Fruit fly (Drosophila melanogaster) whole organism, wandering third instar larva: Measurements from ENCODE around the gene CG6729.

Experiments used
- Abd-B ChIP-seq: fragments of >200 bp; optimal IDR thresholded peaks from 2 replicates; lab custom pipeline; 2017; ENCODE audit warnings: missing biosample characterization, missing genetic modification characterization
- CG32264 ChIP-seq: fragments of 200-800 bp; sonication (Bioruptor generic); optimal IDR thresholded peaks from 2 replicates; lab custom pipeline; 2016; ENCODE audit warnings: missing biosample characterization, missing genetic modification characterization
- CG9705 ChIP-seq: fragments of 200-800 bp; sonication (Bioruptor generic); optimal IDR thresholded peaks from 2 replicates; lab custom pipeline; 2018; ENCODE audit warnings: missing biosample characterization, mild to moderate bottlenecking, missing genetic modification characterization
- CrebA ChIP-seq: fragments of 200-800 bp; sonication (Bioruptor generic); optimal IDR thresholded peaks from 2 replicates; lab custom pipeline; 2016; ENCODE audit warnings: missing biosample characterization, mild to moderate bottlenecking, missing genetic modification characterization, borderline replicate concordance
- Dfd ChIP-seq: fragments of >200 bp; optimal IDR thresholded peaks from 2 replicates; lab custom pipeline; 2017; ENCODE audit warnings: missing biosample characterization, missing genetic modification characterization
- Dif ChIP-seq: fragments of 200-275, 200-300 bp; sonication (Bioruptor generic); optimal IDR thresholded peaks from 2 replicates; lab custom pipeline; 2018; ENCODE audit warnings: missing biosample characterization, missing genetic modification characterization; ENCODE audit not compliant: partially characterized antibody
- GATAd ChIP-seq: sonication (Bioruptor generic); optimal IDR thresholded peaks from 2 replicates; lab custom pipeline; 2016; ENCODE audit warnings: missing biosample characterization, missing genetic modification characterization
- HLH106 ChIP-seq: fragments of 200-800 bp; optimal IDR thresholded peaks from 3 replicates; lab custom pipeline; 2019; ENCODE audit warnings: missing biosample characterization, mild to moderate bottlenecking, missing genetic modification characterization, moderate library complexity
- Hnf4 ChIP-seq: fragments of 200-800 bp; sonication (Bioruptor generic); optimal IDR thresholded peaks from 2 replicates; lab custom pipeline; 2016; ENCODE audit warnings: missing biosample characterization, mild to moderate bottlenecking, missing genetic modification characterization
- Hr78 ChIP-seq: fragments of >200 bp; optimal IDR thresholded peaks from 2 replicates; lab custom pipeline; 2017; ENCODE audit warnings: missing biosample characterization, missing genetic modification characterization
- Hr83 ChIP-seq: fragments of 200-300 bp; sonication (Bioruptor generic); optimal IDR thresholded peaks from 2 replicates; lab custom pipeline; 2016; ENCODE audit warnings: missing biosample characterization, mild to moderate bottlenecking, missing genetic modification characterization, moderate library complexity; ENCODE audit not compliant: poor library complexity, severe bottlenecking
- Jra ChIP-seq: sonication (Bioruptor generic); optimal IDR thresholded peaks from 2 replicates; lab custom pipeline; 2016; ENCODE audit warnings: missing biosample characterization, missing genetic modification characterization
- Myc ChIP-seq: fragments of >200 bp; optimal IDR thresholded peaks from 2 replicates; lab custom pipeline; 2017
- OdsH ChIP-seq: fragments of 200-800 bp; sonication (Bioruptor generic); optimal IDR thresholded peaks from 2 replicates; lab custom pipeline; 2016; ENCODE audit warnings: missing biosample characterization, mild to moderate bottlenecking, missing genetic modification characterization
- Rel ChIP-seq, 2 experiments: fragments of 200-800 bp; sonication (Bioruptor generic) in 1 of 2; optimal IDR thresholded peaks; 2 replicates in 1 of 2; 3 replicates in 1 of 2; lab custom pipeline; 2016 to 2019; ENCODE audit warnings: mild to moderate bottlenecking in 2 of 2, missing biosample characterization in 2 of 2, missing genetic modification characterization in 2 of 2, moderate library complexity in 1 of 2
- Sp1 ChIP-seq: fragments of 200-800 bp; sonication (Bioruptor generic); optimal IDR thresholded peaks from 3 replicates; lab custom pipeline; 2019; ENCODE audit warnings: missing biosample characterization, mild to moderate bottlenecking, missing genetic modification characterization, moderate library complexity
- Vsx2 ChIP-seq: fragments of 200-300, 225-300 bp; sonication (Bioruptor generic); optimal IDR thresholded peaks from 2 replicates; lab custom pipeline; 2018; ENCODE audit warnings: missing biosample characterization, missing genetic modification characterization; ENCODE audit not compliant: partially characterized antibody
- br ChIP-seq: fragments of 200-800 bp; sonication (Bioruptor generic); optimal IDR thresholded peaks from 2 replicates; lab custom pipeline; 2016; ENCODE audit warnings: missing biosample characterization, missing genetic modification characterization
- brk ChIP-seq: fragments of 200-800 bp; sonication (Bioruptor generic); optimal IDR thresholded peaks from 2 replicates; lab custom pipeline; 2016; ENCODE audit warnings: missing biosample characterization, mild to moderate bottlenecking, missing genetic modification characterization
- dl ChIP-seq, 2 experiments: fragments of 175-275, 200-275 bp in 1 of 2; fragments of 200-275 bp in 1 of 2; sonication (Bioruptor generic); optimal IDR thresholded peaks; lab custom pipeline; 2018; ENCODE audit warnings: mild to moderate bottlenecking in 2 of 2, missing biosample characterization in 2 of 2, missing genetic modification characterization in 2 of 2, moderate library complexity in 2 of 2; ENCODE audit not compliant: partially characterized antibody in 2 of 2, insufficient read depth in 1 of 2
- dmrt93B ChIP-seq: fragments of 200-800 bp; sonication (Bioruptor generic); optimal IDR thresholded peaks from 2 replicates; lab custom pipeline; 2018; ENCODE audit warnings: missing biosample characterization, mild to moderate bottlenecking, missing genetic modification characterization
- dsf ChIP-seq: sonication (Bioruptor generic); optimal IDR thresholded peaks from 2 replicates; lab custom pipeline; 2016; ENCODE audit warnings: missing biosample characterization, missing genetic modification characterization, borderline replicate concordance
- ey ChIP-seq: fragments of 200-800 bp; sonication (Bioruptor generic); optimal IDR thresholded peaks from 2 replicates; lab custom pipeline; 2016; ENCODE audit warnings: missing biosample characterization, missing genetic modification characterization
- foxo ChIP-seq, 2 experiments: fragments of 200-800 bp; sonication (Bioruptor generic); optimal IDR thresholded peaks; 2 replicates in 1 of 2; 3 replicates in 1 of 2; lab custom pipeline; 2016 to 2017; ENCODE audit warnings: missing biosample characterization in 2 of 2, missing genetic modification characterization in 2 of 2
- fru ChIP-seq: fragments of 200-800 bp; sonication (Bioruptor generic); optimal IDR thresholded peaks from 3 replicates; lab custom pipeline; 2016; ENCODE audit warnings: missing biosample characterization, mild to moderate bottlenecking, missing genetic modification characterization
- h ChIP-seq: fragments of 200-800 bp; sonication (Bioruptor generic); optimal IDR thresholded peaks from 3 replicates; lab custom pipeline; 2016; ENCODE audit warnings: missing biosample characterization, mild to moderate bottlenecking, missing genetic modification characterization
- jim ChIP-seq: fragments of 175-275, 200-325 bp; sonication (Bioruptor generic); optimal IDR thresholded peaks from 2 replicates; lab custom pipeline; 2016; ENCODE audit warnings: missing biosample characterization, mild to moderate bottlenecking, missing genetic modification characterization
- lola ChIP-seq: fragments of >200 bp; optimal IDR thresholded peaks from 2 replicates; lab custom pipeline; 2017; ENCODE audit warnings: missing biosample characterization, missing genetic modification characterization
- pan ChIP-seq: fragments of >200 bp; optimal IDR thresholded peaks from 2 replicates; lab custom pipeline; 2017
- psq ChIP-seq: fragments of 200-800 bp; sonication (Bioruptor generic); optimal IDR thresholded peaks from 3 replicates; lab custom pipeline; 2017; ENCODE audit warnings: missing biosample characterization, mild to moderate bottlenecking, missing genetic modification characterization, moderate library complexity
- rgr ChIP-seq: fragments of 200-800 bp; sonication (Bioruptor generic); optimal IDR thresholded peaks from 3 replicates; lab custom pipeline; 2016; ENCODE audit warnings: missing biosample characterization, mild to moderate bottlenecking, missing genetic modification characterization
- sage ChIP-seq: fragments of 200-800 bp; sonication (Bioruptor generic); optimal IDR thresholded peaks from 2 replicates; lab custom pipeline; 2016; ENCODE audit warnings: missing biosample characterization, mild to moderate bottlenecking, missing genetic modification characterization
- sv ChIP-seq: fragments of 200-800 bp; sonication (Bioruptor generic); optimal IDR thresholded peaks from 3 replicates; lab custom pipeline; 2016; ENCODE audit warnings: missing biosample characterization, missing genetic modification characterization
- tai ChIP-seq: sonication (Bioruptor generic); optimal IDR thresholded peaks from 2 replicates; lab custom pipeline; 2016; ENCODE audit warnings: missing biosample characterization, missing genetic modification characterization
- woc ChIP-seq: sonication (Bioruptor generic); optimal IDR thresholded peaks from 2 replicates; lab custom pipeline; 2016; ENCODE audit warnings: missing biosample characterization, mild to moderate bottlenecking, missing genetic modification characterization

Gene CG6729

DNA sequence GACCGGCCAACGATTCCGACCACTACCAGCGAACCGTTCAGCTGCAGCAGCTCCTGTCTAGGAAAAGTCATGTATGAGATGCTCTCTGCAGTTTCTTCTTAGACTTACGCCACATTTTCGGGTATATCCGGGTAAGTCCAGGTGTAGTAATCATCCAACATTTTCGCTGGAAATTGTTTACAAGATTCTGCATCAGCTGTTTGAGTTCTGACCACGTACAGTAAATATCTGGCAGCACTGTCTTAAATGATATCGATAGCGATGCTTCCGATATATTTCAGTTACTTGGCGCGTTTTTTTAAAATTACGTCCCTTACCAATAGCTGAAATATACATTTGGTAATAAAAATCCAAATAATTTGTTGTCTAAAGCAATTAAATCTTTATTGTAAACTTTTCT, at the start of gene CG6729:
Gene CG6729 (minus strand): TSS at position 222 of the 400 bp plus-strand sequence.
- no peak for TF ChIP-seq Hr78 (GFP tag; lab: Kevin White, UChicago)
- no peak for TF ChIP-seq br (GFP tag; lab: Kevin White, UChicago)
- no peak for TF ChIP-seq GATAd (GFP tag; lab: Kevin White, UChicago)
- no peak for TF ChIP-seq ey

DNA sequence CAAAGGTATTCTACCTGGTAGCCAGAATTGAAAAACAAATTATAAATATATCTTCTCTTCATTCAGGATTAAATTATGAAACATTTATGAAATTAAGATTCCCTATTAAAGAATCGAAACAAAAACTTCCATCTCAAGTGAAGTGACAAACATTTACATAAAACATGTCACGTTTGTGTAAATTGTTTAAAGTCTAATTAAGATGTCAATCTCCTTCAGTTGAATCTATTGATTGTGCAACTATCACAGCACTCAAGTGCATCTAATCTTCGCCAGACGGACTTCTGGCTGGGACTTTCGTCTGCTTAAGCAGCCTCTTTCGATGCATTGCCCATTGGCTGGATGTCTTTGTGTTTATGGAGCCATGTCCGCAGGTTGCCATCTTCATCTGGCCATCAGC, 48.3 kb upstream of the CG6729 start:
- TF ChIP-seq GATAd (GFP tag; lab: Kevin White, UChicago) (no peak), pan (no peak), dsf (GFP tag; lab: Kevin White, UChicago) (no peak), CrebA (GFP tag; lab: Kevin White, UChicago) (no peak), Myc (lab: Kevin White, UChicago) (no peak), Abd-B (GFP tag; lab: Kevin White, UChicago) (no peak), foxo (GFP tag; optimal IDR thresholded peaks at IDR 0.05; lab: Kevin White, UChicago) (no peak), Dfd (GFP tag; lab: Kevin White, UChicago) (no peak), Dif (GFP tag; lab: Kevin White, UChicago) (no peak), jim (GFP tag; lab: Kevin White, UChicago) (no peak), rgr (no peak), Hnf4 (GFP tag; lab: Kevin White, UChicago) (no peak), brk (no peak), dl (GFP tag; optimal IDR thresholded peaks at IDR 0.05; lab: Kevin White, UChicago; ENCODE audit: insufficient read depth in 1 of 2, partially characterized antibody in 2 of 2) (no peak), dmrt93B (GFP tag; lab: Kevin White, UChicago) (no peak)
- TF ChIP-seq, all 38 proteins: peak for 0

DNA sequence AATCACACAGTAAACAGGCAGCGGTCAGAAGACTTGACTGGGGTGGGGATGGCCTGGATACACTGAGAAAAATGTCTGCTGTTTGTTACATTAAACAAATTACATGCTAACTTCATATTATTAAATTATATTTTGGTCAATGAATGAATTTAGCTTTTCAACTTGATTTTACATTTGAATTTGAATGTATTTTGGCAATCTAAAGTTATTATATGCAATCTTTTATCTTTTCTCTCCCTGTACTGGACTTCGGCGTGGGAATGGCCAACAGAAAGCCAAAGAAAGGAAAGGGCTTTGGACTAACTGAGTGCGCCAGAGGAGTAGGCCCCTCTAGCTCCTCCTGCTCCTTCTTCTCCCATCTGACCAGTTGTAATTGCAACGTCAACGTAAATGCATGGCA, 47.6 kb upstream of the CG6729 start:
- TF ChIP-seq CG9705 = peak; percentile 31
- TF ChIP-seq dmrt93B (GFP tag; lab: Kevin White, UChicago) = peak; percentile 6
- no peak for TF ChIP-seq dsf (GFP tag; lab: Kevin White, UChicago)
- peak; percentile 20 for TF ChIP-seq br (GFP tag; lab: Kevin White, UChicago)
- TF ChIP-seq Hnf4 (GFP tag; lab: Kevin White, UChicago) = peak; percentile 35
- TF ChIP-seq Sp1 (GFP tag; lab: Kevin White, UChicago) = peak; percentile 68
- peak; percentile 20 for TF ChIP-seq OdsH (GFP tag; lab: Kevin White, UChicago)
- no peak for TF ChIP-seq Myc (lab: Kevin White, UChicago)
- no peak for TF ChIP-seq Jra (GFP tag; lab: Kevin White, UChicago)
- TF ChIP-seq fru (GFP tag; lab: Kevin White, UChicago) = peak; percentile 90
- peak; percentile 18 for TF ChIP-seq CrebA (GFP tag; lab: Kevin White, UChicago)
- no peak for TF ChIP-seq GATAd (GFP tag; lab: Kevin White, UChicago)
- TF ChIP-seq HLH106 = peak; percentile 62
- TF ChIP-seq Dif (GFP tag; lab: Kevin White, UChicago) = no peak
- TF ChIP-seq sv (GFP tag; lab: Kevin White, UChicago) = no peak
- peak; percentile 39 for TF ChIP-seq ey
- TF ChIP-seq Vsx2 (GFP tag; lab: Kevin White, UChicago) = no peak
- TF ChIP-seq Hr83 = no peak
- TF ChIP-seq lola (GFP tag; lab: Kevin White, UChicago) = no peak
- peak; percentile 65 for TF ChIP-seq woc (GFP tag; lab: Kevin White, UChicago)
- TF ChIP-seq tai (GFP tag; lab: Kevin White, UChicago) = no peak
- peak; percentile 39 for TF ChIP-seq psq (GFP tag; lab: Kevin White, UChicago)
- peak; percentile 49 for TF ChIP-seq h (GFP tag; lab: Kevin White, UChicago)
- peak; percentile 9 for TF ChIP-seq rgr
- no peak for TF ChIP-seq jim (GFP tag; lab: Kevin White, UChicago)
- no peak for TF ChIP-seq CG32264
- TF ChIP-seq sage (GFP tag; lab: Kevin White, UChicago) = no peak
- no peak for TF ChIP-seq dl (GFP tag; optimal IDR thresholded peaks at IDR 0.05; lab: Kevin White, UChicago; ENCODE audit: insufficient read depth in 1 of 2, partially characterized antibody in 2 of 2)
- TF ChIP-seq Hr78 (GFP tag; lab: Kevin White, UChicago) = no peak
- peak in 1 of 2 experiments; percentile 72 for TF ChIP-seq foxo (GFP tag; optimal IDR thresholded peaks at IDR 0.05; lab: Kevin White, UChicago)
- TF ChIP-seq Abd-B (GFP tag; lab: Kevin White, UChicago) = no peak
- TF ChIP-seq Rel (GFP tag; optimal IDR thresholded peaks at IDR 0.05; lab: Kevin White, UChicago) = no peak
- TF ChIP-seq Rel (tag; optimal IDR thresholded peaks at IDR 0.05; lab: Kevin White, UChicago) = no peak
